Worm (Caenorhabditis elegans) whole organism, L1 larva: Measurements from ENCODE around the gene col-160.

ENCODE experiments used
- C04F5.9 ChIP-seq: sonication (generic microtip); optimal IDR thresholded peaks from 2 replicates; lab custom pipeline; 2016; ENCODE audit warnings: missing genetic modification characterization, missing compliant biosample characterization
- Y116A8C.19 ChIP-seq: sonication (generic microtip); optimal IDR thresholded peaks from 2 replicates; lab custom pipeline; 2016; ENCODE audit warnings: missing compliant biosample characterization, missing genetic modification characterization, borderline replicate concordance
- alr-1 ChIP-seq: fragments of 200-800 bp; sonication (Bioruptor generic); optimal IDR thresholded peaks from 2 replicates; lab custom pipeline; 2018; ENCODE audit warnings: borderline replicate concordance, mild to moderate bottlenecking, missing genetic modification characterization, missing compliant biosample characterization
- blmp-1 ChIP-seq: fragments of 150-350 bp; optimal IDR thresholded peaks from 2 replicates; lab custom pipeline; 2014; ENCODE audit warnings: missing biosample characterization, missing genetic modification characterization
- ceh-63 ChIP-seq: fragments of 200-800 bp; sonication (Bioruptor generic); optimal IDR thresholded peaks from 2 replicates; lab custom pipeline; 2018; ENCODE audit warnings: mild to moderate bottlenecking, missing genetic modification characterization, missing compliant biosample characterization
- ceh-8 ChIP-seq: fragments of 200-800 bp; sonication (Bioruptor generic); optimal IDR thresholded peaks from 2 replicates; lab custom pipeline; 2018; ENCODE audit warnings: mild to moderate bottlenecking, missing genetic modification characterization, moderate library complexity, missing compliant biosample characterization
- ceh-90 ChIP-seq: sonication (generic microtip); optimal IDR thresholded peaks from 2 replicates; lab custom pipeline; 2016; ENCODE audit warnings: missing genetic modification characterization, missing compliant biosample characterization
- efl-1 ChIP-seq, 4 experiments: fragments of 150-350 bp; optimal IDR thresholded peaks in 3 of 4; peaks in 1 of 4; 1 replicate in 1 of 4; 2 replicates in 3 of 4; lab custom pipeline; 2014; ENCODE audit warnings: missing biosample characterization in 2 of 4, missing genetic modification characterization in 2 of 4, missing genetic modification reagents in 2 of 4
- efl-3 ChIP-seq: fragments of 200-800 bp; sonication (Bioruptor generic); optimal IDR thresholded peaks from 2 replicates; lab custom pipeline; 2018; ENCODE audit warnings: mild to moderate bottlenecking, missing genetic modification characterization, missing compliant biosample characterization
- egl-13 ChIP-seq: sonication (generic microtip); optimal IDR thresholded peaks from 2 replicates; lab custom pipeline; 2016; ENCODE audit warnings: missing genotype, missing genetic modification reagents, missing genetic modification characterization, missing compliant biosample characterization
- egl-27 ChIP-seq, 2 experiments: fragments of 150-350 bp in 1 of 2; sonication (generic microtip); optimal IDR thresholded peaks; 3 replicates each; lab custom pipeline; 2017 to 2018; ENCODE audit warnings: missing biosample characterization in 2 of 2, missing genetic modification characterization in 2 of 2, missing genetic modification reagents in 2 of 2
- elt-2 ChIP-seq: sonication (generic microtip); optimal IDR thresholded peaks from 2 replicates; lab custom pipeline; 2016; ENCODE audit warnings: missing genetic modification characterization, mild to moderate bottlenecking, inconsistent platforms, missing compliant biosample characterization, missing genetic modification reagents
- elt-3 ChIP-seq, 6 experiments: fragments of 150-350 bp in 1 of 6; sonication (generic microtip); optimal IDR thresholded peaks; 2 replicates each; lab custom pipeline; 2017 to 2018; ENCODE audit warnings: missing biosample characterization in 6 of 6, missing genetic modification characterization in 6 of 6, inconsistent platforms in 1 of 6
- fkh-10 ChIP-seq: sonication (generic microtip); optimal IDR thresholded peaks from 2 replicates; lab custom pipeline; 2017; ENCODE audit warnings: missing biosample characterization, missing genetic modification reagents, missing genetic modification characterization
- fkh-4 ChIP-seq: sonication (generic microtip); optimal IDR thresholded peaks from 2 replicates; lab custom pipeline; 2016; ENCODE audit warnings: missing compliant biosample characterization, missing genetic modification characterization, borderline replicate concordance
- fos-1 ChIP-seq: fragments of 150-350 bp; optimal IDR thresholded peaks from 2 replicates; lab custom pipeline; 2014; ENCODE audit warnings: missing biosample characterization, missing genetic modification characterization
- hpl-2 ChIP-seq: fragments of 150-350 bp; optimal IDR thresholded peaks from 2 replicates; lab custom pipeline; 2014; ENCODE audit warnings: missing biosample characterization, missing genetic modification reagents, missing genetic modification characterization
- isw-1 ChIP-seq: fragments of 200-800 bp; sonication (Bioruptor generic); IDR thresholded peaks from 2 replicates; pipeline ENCODE4 v1.3.6; 2022; ENCODE audit warnings: missing genetic modification characterization, missing compliant biosample characterization
- lin-13 ChIP-seq: fragments of 150-350 bp; optimal IDR thresholded peaks from 2 replicates; lab custom pipeline; 2014; ENCODE audit warnings: missing biosample characterization, missing genetic modification reagents, missing genetic modification characterization
- lin-14 ChIP-seq: fragments of 200-800 bp; sonication (Bioruptor generic); optimal IDR thresholded peaks from 2 replicates; lab custom pipeline; 2018; ENCODE audit warnings: mild to moderate bottlenecking, missing genetic modification characterization, moderate library complexity, missing compliant biosample characterization
- lin-15B ChIP-seq: fragments of 150-350 bp; sonication (generic microtip); optimal IDR thresholded peaks from 3 replicates; lab custom pipeline; 2014; ENCODE audit warnings: missing biosample characterization, missing genetic modification characterization
- lin-39 ChIP-seq: fragments of 150-350 bp; optimal IDR thresholded peaks from 2 replicates; lab custom pipeline; 2014; ENCODE audit warnings: missing biosample characterization, missing genetic modification reagents, missing genetic modification characterization
- mab-9 ChIP-seq: fragments of 200-800 bp; sonication (Bioruptor generic); IDR thresholded peaks from 2 replicates; pipeline ENCODE4 v1.3.6; 2022; ENCODE audit warnings: missing genetic modification reagents, missing genetic modification characterization, missing compliant biosample characterization
- mep-1 ChIP-seq: fragments of 150-350 bp; optimal IDR thresholded peaks from 2 replicates; lab custom pipeline; 2014; ENCODE audit warnings: missing biosample characterization, missing genetic modification characterization
- nhr-11 ChIP-seq: fragments of 150-350 bp; optimal IDR thresholded peaks from 2 replicates; lab custom pipeline; 2014; ENCODE audit warnings: missing biosample characterization, missing genetic modification characterization
- nhr-20 ChIP-seq: sonication (generic microtip); optimal IDR thresholded peaks from 2 replicates; lab custom pipeline; 2016; ENCODE audit warnings: mild to moderate bottlenecking, missing genetic modification characterization, missing compliant biosample characterization
- nhr-237 ChIP-seq: fragments of 150-350 bp; optimal IDR thresholded peaks from 2 replicates; lab custom pipeline; 2014; ENCODE audit warnings: missing biosample characterization, missing genetic modification characterization
- nhr-28 ChIP-seq: fragments of 150-350 bp; optimal IDR thresholded peaks from 2 replicates; lab custom pipeline; 2014; ENCODE audit warnings: missing biosample characterization, missing genetic modification characterization
- nhr-47 ChIP-seq: sonication (generic microtip); optimal IDR thresholded peaks from 2 replicates; lab custom pipeline; 2016; ENCODE audit warnings: mild to moderate bottlenecking, missing genetic modification characterization, moderate library complexity, missing compliant biosample characterization
- nhr-76 ChIP-seq: sonication (generic microtip); optimal IDR thresholded peaks from 2 replicates; lab custom pipeline; 2017; ENCODE audit warnings: missing biosample characterization, missing genetic modification characterization
- nhr-85 ChIP-seq: sonication (generic microtip); peaks from one replicate; lab custom pipeline; 2016; ENCODE audit warnings: missing genetic modification characterization, inconsistent platforms, missing compliant biosample characterization
- pag-3 ChIP-seq: sonication (generic microtip); optimal IDR thresholded peaks from 2 replicates; lab custom pipeline; 2017; ENCODE audit warnings: missing genetic modification characterization, mild to moderate bottlenecking, missing compliant biosample characterization, antibody characterized with exemption, borderline replicate concordance; ENCODE audit not compliant: insufficient read depth
- rnt-1 ChIP-seq: sonication (generic microtip); optimal IDR thresholded peaks from 2 replicates; lab custom pipeline; 2016; ENCODE audit warnings: mild to moderate bottlenecking, missing genetic modification characterization, moderate library complexity, missing compliant biosample characterization
- skn-1 ChIP-seq: fragments of 150-350 bp; optimal IDR thresholded peaks from 2 replicates; lab custom pipeline; 2014; ENCODE audit warnings: missing biosample characterization, missing genetic modification characterization
- snu-23 ChIP-seq: sonication (generic microtip); optimal IDR thresholded peaks from 2 replicates; lab custom pipeline; 2016; ENCODE audit warnings: missing genetic modification characterization, missing compliant biosample characterization
- sptf-1 ChIP-seq: fragments of 150-350 bp; optimal IDR thresholded peaks from 2 replicates; lab custom pipeline; 2014; ENCODE audit warnings: missing biosample characterization, missing genetic modification characterization
- tbx-2 ChIP-seq: sonication (generic microtip); optimal IDR thresholded peaks from 2 replicates; lab custom pipeline; 2016; ENCODE audit warnings: missing genetic modification characterization, missing compliant biosample characterization
- tlp-1 ChIP-seq: fragments of 150-350 bp; optimal IDR thresholded peaks from 2 replicates; lab custom pipeline; 2014; ENCODE audit warnings: missing biosample characterization, missing genetic modification characterization
- unc-130 ChIP-seq: fragments of 150-350 bp; optimal IDR thresholded peaks from 2 replicates; lab custom pipeline; 2017; ENCODE audit warnings: missing biosample characterization, missing genetic modification characterization, inconsistent platforms
- unc-30 ChIP-seq: sonication (generic microtip); optimal IDR thresholded peaks from 2 replicates; lab custom pipeline; 2017; ENCODE audit warnings: missing biosample characterization, missing genetic modification characterization
- unc-86 ChIP-seq: sonication (generic microtip); optimal IDR thresholded peaks from 2 replicates; lab custom pipeline; 2016; ENCODE audit warnings: missing genetic modification characterization, missing compliant biosample characterization
- unc-98 ChIP-seq: fragments of 200-800 bp; sonication (Bioruptor generic); IDR thresholded peaks from 2 replicates; pipeline ENCODE4 v1.3.6; 2022; ENCODE audit warnings: missing genetic modification characterization, missing compliant biosample characterization
- vab-15 ChIP-seq: sonication (generic microtip); optimal IDR thresholded peaks from 2 replicates; lab custom pipeline; 2017; ENCODE audit warnings: missing genotype, mild to moderate bottlenecking, missing genetic modification characterization, missing compliant biosample characterization
- xbp-1 ChIP-seq: sonication (generic microtip); optimal IDR thresholded peaks from 2 replicates; lab custom pipeline; 2016; ENCODE audit warnings: missing genetic modification characterization, missing compliant biosample characterization
- ztf-11 ChIP-seq, 2 experiments: sonication (generic microtip); optimal IDR thresholded peaks; 2 replicates each; lab custom pipeline; 2016 to 2017; ENCODE audit warnings: missing genetic modification characterization in 2 of 2, missing biosample characterization in 1 of 2, missing compliant biosample characterization in 1 of 2

Gene col-160

ce11 chrV:13209567-13209966 is 7.6 kb upstream of the col-160 start, which contains the start of gene F57B1.6:
Gene F57B1.6, plus strand, starts transcription at chrV:13209645.
- no peak for TF ChIP-seq mab-9 (GFP tag; lab: Robert Waterston, UW)
- no peak for TF ChIP-seq nhr-47 (tag; lab: Kevin White, UChicago)
- no peak for TF ChIP-seq hpl-2 (GFP tag; lab: Kevin White, UChicago)
- TF ChIP-seq nhr-11 (tag; lab: Kevin White, UChicago), result no peak
- TF ChIP-seq C04F5.9 (tag; lab: Kevin White, UChicago), result no peak
- no peak for TF ChIP-seq sptf-1 (tag; lab: Kevin White, UChicago)
- TF ChIP-seq egl-27 (tag; optimal IDR thresholded peaks at IDR 0.05; lab: Kevin White, UChicago), result no peak
- no peak for TF ChIP-seq lin-14 (GFP tag; lab: Kevin White, UChicago)
- TF ChIP-seq ceh-90 (tag; lab: Kevin White, UChicago), result no peak
- TF ChIP-seq unc-30, result no peak
- TF ChIP-seq egl-13 (tag; lab: Kevin White, UChicago), result no peak
- no peak for TF ChIP-seq isw-1
- TF ChIP-seq skn-1 (tag; lab: Kevin White, UChicago), result no peak
- TF ChIP-seq ztf-11 (tag; optimal IDR thresholded peaks at IDR 0.05; lab: Kevin White, UChicago), result no peak
- TF ChIP-seq elt-3 (tag; optimal IDR thresholded peaks at IDR 0.05; lab: Kevin White, UChicago), result no peak

ce11 chrV:13207426-13207825 is 5.4 kb upstream of the col-160 start, which contains the start of gene F57B1.5:
Gene F57B1.5, plus strand, starts transcription at chrV:13207726.
- TF ChIP-seq nhr-237 (tag; lab: Kevin White, UChicago), result no peak
- no peak for TF ChIP-seq nhr-28 (tag; lab: Kevin White, UChicago)
- TF ChIP-seq nhr-47 (tag; lab: Kevin White, UChicago), result no peak
- peak; percentile 9 for TF ChIP-seq unc-86 (tag; lab: Kevin White, UChicago)
- no peak for TF ChIP-seq rnt-1 (tag; lab: Kevin White, UChicago)
- peak; percentile 39 for TF ChIP-seq lin-14 (GFP tag; lab: Kevin White, UChicago)

ce11 chrV:13206514-13206913 is 4.5 kb upstream of the col-160 start:
- TF ChIP-seq fkh-10 (GFP tag; lab: Kevin White, UChicago), result peak; percentile 18
- TF ChIP-seq fos-1 (tag; lab: Kevin White, UChicago), result no peak
- no peak for TF ChIP-seq efl-1 (optimal IDR thresholded peaks at IDR 0.05; lab: Kevin White, UChicago)
- peak in 1 of 2 experiments; percentile 58 for TF ChIP-seq efl-1 (GFP tag; optimal IDR thresholded peaks at IDR 0.05 in 1 of 2; lab: Kevin White, UChicago)
- TF ChIP-seq lin-14 (GFP tag; lab: Kevin White, UChicago), result peak; percentile 55

ce11 chrV:13200609-13201008 is 1.4 kb downstream of the col-160 start:
- TF ChIP-seq alr-1 (tag; lab: Kevin White, UChicago), result no peak
- peak; percentile 53 for TF ChIP-seq blmp-1 (tag; lab: Kevin White, UChicago)
- TF ChIP-seq fos-1 (tag; lab: Kevin White, UChicago), result no peak
- no peak for TF ChIP-seq xbp-1 (tag; lab: Kevin White, UChicago)
- TF ChIP-seq unc-130, result no peak
- TF ChIP-seq snu-23, result peak; percentile 3
- TF ChIP-seq unc-98 (GFP tag; lab: Robert Waterston, UW), result no peak
- TF ChIP-seq tlp-1 (tag; lab: Kevin White, UChicago), result no peak
- no peak for TF ChIP-seq ceh-63 (GFP tag; lab: Kevin White, UChicago)
- TF ChIP-seq lin-13, result no peak
- no peak for TF ChIP-seq pag-3 (tag; lab: Kevin White, UChicago)
- peak; percentile 46 for TF ChIP-seq tbx-2 (tag; lab: Kevin White, UChicago)
- TF ChIP-seq nhr-20 (tag; lab: Kevin White, UChicago), result peak; percentile 31
- TF ChIP-seq mep-1, result no peak
- no peak for TF ChIP-seq rnt-1 (tag; lab: Kevin White, UChicago)
- TF ChIP-seq Y116A8C.19 (tag; lab: Kevin White, UChicago), result no peak
- no peak for TF ChIP-seq lin-39 (tag; lab: Kevin White, UChicago)
- TF ChIP-seq elt-2 (tag; lab: Kevin White, UChicago), result no peak
- no peak for TF ChIP-seq skn-1 (tag; lab: Kevin White, UChicago)
- peak in 1 of 2 experiments; percentile 2 for TF ChIP-seq egl-27 (tag; optimal IDR thresholded peaks at IDR 0.05; lab: Kevin White, UChicago)
- TF ChIP-seq efl-3, result no peak
- TF ChIP-seq fkh-4, result no peak
- TF ChIP-seq nhr-76 (tag; lab: Kevin White, UChicago), result no peak
- TF ChIP-seq ceh-8, result no peak
- peak; percentile 90 for TF ChIP-seq nhr-85 (tag; lab: Kevin White, UChicago)
- no peak for TF ChIP-seq lin-15B (tag; lab: Kevin White, UChicago)
- TF ChIP-seq vab-15 (tag; lab: Kevin White, UChicago), result no peak
- no peak for TF ChIP-seq C04F5.9 (tag; lab: Kevin White, UChicago)
- peak in 2 of 6 experiments; percentile 13 to 37 for TF ChIP-seq elt-3 (tag; optimal IDR thresholded peaks at IDR 0.05; lab: Kevin White, UChicago)
